Fruit fly (Drosophila melanogaster): ENCODE data around the gene CG2794.
A peak's percentile ranks its signal among the peaks of the same experiment; 100 is the strongest.

The CG2794 gene

DNA sequence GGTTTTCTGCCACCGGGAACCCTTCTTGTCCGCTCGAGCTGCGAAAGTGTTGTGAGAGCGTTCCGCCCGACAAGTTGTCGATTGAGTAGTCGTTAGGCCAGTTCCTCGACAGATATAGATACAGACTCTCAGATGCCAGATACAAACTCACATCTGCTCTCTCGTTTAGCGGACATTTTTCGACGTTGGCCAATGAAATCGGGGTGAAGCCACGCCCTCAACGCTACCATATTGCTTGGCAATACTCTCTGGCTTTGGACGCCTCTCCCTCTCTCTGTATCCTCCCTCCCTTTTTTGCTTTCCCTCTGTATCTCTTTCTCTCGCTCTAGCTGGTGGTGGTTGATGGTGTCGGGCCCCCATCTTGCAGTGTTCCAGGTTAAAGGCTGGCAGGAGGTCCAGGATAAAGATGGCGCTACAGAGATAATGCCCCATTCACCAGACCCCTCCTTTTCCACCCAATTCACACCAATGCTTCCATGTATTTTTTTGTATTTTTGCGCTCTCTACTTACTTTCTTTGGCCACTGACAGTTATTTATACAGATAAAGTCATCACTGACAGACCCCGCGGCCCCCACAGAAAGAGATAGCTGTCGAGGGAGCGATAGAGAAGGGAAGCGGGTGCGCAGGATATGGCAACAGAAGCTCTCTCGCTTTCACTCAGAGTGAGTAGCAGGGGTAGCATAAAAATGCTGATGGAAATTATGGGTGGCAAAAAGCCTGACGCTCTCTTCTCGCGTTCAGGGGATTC is 30.8 kb downstream of the CG2794 start, which contains the start of gene Gsc:
Gene Gsc, minus strand, starts transcription at position 51 of the 750 bp plus-strand sequence.
- peak; percentile 87 for TF ChIP-seq Dif (GFP tag; optimal IDR thresholded peaks at IDR 0.05; ENCODE audit: partially characterized antibody)
- peak; percentile 66 to 85 for TF ChIP-seq dl (GFP tag; optimal IDR thresholded peaks at IDR 0.05; ENCODE audit: insufficient read depth in 1 of 2, partially characterized antibody in 2 of 2)
- no peak for TF ChIP-seq ey (GFP tag; optimal IDR thresholded peaks at IDR 0.05)
- no peak for TF ChIP-seq Jra (GFP tag; optimal IDR thresholded peaks at IDR 0.05)
- TF ChIP-seq HLH106 (tag; optimal IDR thresholded peaks at IDR 0.05): no peak
- no peak for TF ChIP-seq br (GFP tag; optimal IDR thresholded peaks at IDR 0.05)
- no peak for TF ChIP-seq woc (GFP tag; optimal IDR thresholded peaks at IDR 0.05)
- no peak for TF ChIP-seq CrebA (GFP tag; optimal IDR thresholded peaks at IDR 0.05; ENCODE audit: borderline replicate concordance)
- TF ChIP-seq rgr (GFP tag; optimal IDR thresholded peaks at IDR 0.05): no peak
- TF ChIP-seq Hr83 (GFP tag; optimal IDR thresholded peaks at IDR 0.05; ENCODE audit: poor library complexity, severe bottlenecking): no peak
- TF ChIP-seq usp (GFP tag; optimal IDR thresholded peaks at IDR 0.05): no peak
- TF ChIP-seq dsf (GFP tag; optimal IDR thresholded peaks at IDR 0.05; ENCODE audit: borderline replicate concordance): no peak
- no peak for TF ChIP-seq N (GFP tag; optimal IDR thresholded peaks at IDR 0.05)
- no peak for TF ChIP-seq foxo (GFP tag; optimal IDR thresholded peaks at IDR 0.05)
- TF ChIP-seq psq (GFP tag; optimal IDR thresholded peaks at IDR 0.05): no peak

DNA sequence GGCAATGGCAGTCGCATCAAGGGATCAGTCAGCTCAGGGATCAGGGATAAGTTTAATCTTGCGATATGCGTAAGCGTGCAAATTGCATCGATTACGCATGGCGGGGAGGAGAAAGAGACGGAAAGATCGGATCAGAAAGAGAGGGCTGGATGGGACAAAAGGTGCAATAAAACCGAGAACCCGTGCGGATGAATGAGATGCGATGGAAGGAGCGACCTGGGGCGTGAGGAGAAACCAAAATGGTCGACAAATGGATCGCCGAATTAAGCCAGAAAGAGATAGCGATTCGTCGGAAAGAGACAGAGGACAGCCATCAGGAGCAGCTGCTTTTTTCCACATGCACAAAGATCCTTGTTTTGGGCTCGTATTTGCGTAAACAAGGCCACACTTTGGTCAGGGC is 33.8 kb downstream of the CG2794 start:
- TF ChIP-seq jim (GFP tag; optimal IDR thresholded peaks at IDR 0.05) (peak; percentile 12), Rel (GFP tag; optimal IDR thresholded peaks at IDR 0.05) (no peak), Rel (tag; optimal IDR thresholded peaks at IDR 0.05) (no peak)

DNA sequence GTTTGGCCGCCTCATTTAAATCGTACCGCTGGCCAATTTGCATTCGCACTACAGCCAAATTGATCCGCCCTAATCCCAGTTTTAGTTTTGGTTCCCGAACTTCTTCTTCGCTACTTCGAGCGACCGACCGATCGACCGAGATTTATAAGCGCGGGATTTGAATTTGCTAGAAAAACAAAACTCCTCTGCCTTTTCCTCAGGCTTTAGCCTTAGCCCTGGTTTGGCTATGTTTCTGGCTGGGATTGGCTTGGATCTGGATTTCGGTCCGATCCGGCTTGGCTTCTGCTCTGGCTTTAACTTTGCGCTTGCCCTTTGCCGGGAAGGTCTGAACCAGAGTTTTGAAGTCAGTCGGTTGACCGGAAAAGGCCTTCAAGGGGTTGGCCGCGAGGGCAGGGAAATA is 37.9 kb downstream of the CG2794 start:
- TF ChIP-seq Hr83 (GFP tag; optimal IDR thresholded peaks at IDR 0.05; ENCODE audit: poor library complexity, severe bottlenecking) (no peak), CG32264 (GFP tag; optimal IDR thresholded peaks at IDR 0.05) (no peak), h (GFP tag; optimal IDR thresholded peaks at IDR 0.05) (no peak), CrebA (GFP tag; optimal IDR thresholded peaks at IDR 0.05; ENCODE audit: borderline replicate concordance) (no peak), brk (GFP tag; optimal IDR thresholded peaks at IDR 0.05) (no peak), br (GFP tag; optimal IDR thresholded peaks at IDR 0.05) (no peak)

DNA sequence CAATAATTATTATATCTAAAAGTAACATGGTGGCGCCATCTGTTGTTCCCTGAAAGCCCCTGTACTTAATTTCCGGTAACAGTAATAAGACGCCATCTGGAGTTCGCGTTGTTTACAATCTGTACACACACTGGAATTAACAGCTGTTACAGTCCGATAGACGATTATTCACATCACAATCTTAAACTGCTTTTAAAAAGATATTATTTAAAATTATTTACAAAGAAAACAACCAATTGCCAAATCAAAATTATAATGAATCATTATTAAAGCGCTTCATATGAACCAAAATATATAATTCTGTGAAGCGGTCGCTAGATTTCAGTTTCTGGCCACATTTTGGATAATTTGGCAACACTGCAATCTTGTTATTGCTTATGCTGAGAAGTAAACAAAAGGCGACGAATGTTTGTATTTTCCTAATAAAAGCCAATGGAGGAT is 38.5 kb downstream of the CG2794 start, which contains the start of gene CG13689:
Gene CG13689, plus strand, starts transcription at position 375 of the 441 bp plus-strand sequence.
- TF ChIP-seq CG32264 (GFP tag; optimal IDR thresholded peaks at IDR 0.05): no peak
- TF ChIP-seq N (GFP tag; optimal IDR thresholded peaks at IDR 0.05): no peak
- peak; percentile 54 for TF ChIP-seq HLH106 (tag; optimal IDR thresholded peaks at IDR 0.05)
- TF ChIP-seq Rel (GFP tag; optimal IDR thresholded peaks at IDR 0.05): no peak
- TF ChIP-seq Rel (tag; optimal IDR thresholded peaks at IDR 0.05): no peak
- TF ChIP-seq dmrt93B (GFP tag; optimal IDR thresholded peaks at IDR 0.05): peak; percentile 25
- TF ChIP-seq br (GFP tag; optimal IDR thresholded peaks at IDR 0.05): peak; percentile 6
- no peak for TF ChIP-seq Abd-B (GFP tag; optimal IDR thresholded peaks at IDR 0.05)
- TF ChIP-seq tai (GFP tag; optimal IDR thresholded peaks at IDR 0.05): peak; percentile 76
- TF ChIP-seq brk (GFP tag; optimal IDR thresholded peaks at IDR 0.05): peak; percentile 77
- no peak for TF ChIP-seq lola (GFP tag; optimal IDR thresholded peaks at IDR 0.05)
- no peak for TF ChIP-seq woc (GFP tag; optimal IDR thresholded peaks at IDR 0.05)
- no peak for TF ChIP-seq pan (optimal IDR thresholded peaks at IDR 0.05)
- peak; percentile 17 for TF ChIP-seq CG9705 (GFP tag; optimal IDR thresholded peaks at IDR 0.05)
- no peak for TF ChIP-seq Sp1 (GFP tag; optimal IDR thresholded peaks at IDR 0.05)
- TF ChIP-seq Hr83 (GFP tag; optimal IDR thresholded peaks at IDR 0.05; ENCODE audit: poor library complexity, severe bottlenecking): peak; percentile 15
- no peak for TF ChIP-seq dl (GFP tag; optimal IDR thresholded peaks at IDR 0.05; ENCODE audit: insufficient read depth in 1 of 2, partially characterized antibody in 2 of 2)
- TF ChIP-seq GATAd (GFP tag; optimal IDR thresholded peaks at IDR 0.05): peak; percentile 27
- peak; percentile 33 for TF ChIP-seq h (GFP tag; optimal IDR thresholded peaks at IDR 0.05)
- TF ChIP-seq usp (GFP tag; optimal IDR thresholded peaks at IDR 0.05): no peak
- peak; percentile 68 for TF ChIP-seq Hnf4 (GFP tag; optimal IDR thresholded peaks at IDR 0.05)
- TF ChIP-seq Hr78 (GFP tag; optimal IDR thresholded peaks at IDR 0.05): no peak
- TF ChIP-seq OdsH (GFP tag; optimal IDR thresholded peaks at IDR 0.05): peak; percentile 51
- TF ChIP-seq Vsx2 (GFP tag; optimal IDR thresholded peaks at IDR 0.05; ENCODE audit: partially characterized antibody): no peak
- TF ChIP-seq psq (GFP tag; optimal IDR thresholded peaks at IDR 0.05): peak; percentile 34
- TF ChIP-seq Dif (GFP tag; optimal IDR thresholded peaks at IDR 0.05; ENCODE audit: partially characterized antibody): no peak
- TF ChIP-seq jim (GFP tag; optimal IDR thresholded peaks at IDR 0.05): no peak
- TF ChIP-seq ey (GFP tag; optimal IDR thresholded peaks at IDR 0.05): peak; percentile 12
- TF ChIP-seq Jra (GFP tag; optimal IDR thresholded peaks at IDR 0.05): peak; percentile 38
- TF ChIP-seq Mio (GFP tag; optimal IDR thresholded peaks at IDR 0.05): no peak
- TF ChIP-seq Myc (optimal IDR thresholded peaks at IDR 0.05): no peak
- TF ChIP-seq rgr (GFP tag; optimal IDR thresholded peaks at IDR 0.05): peak; percentile 53
- no peak for TF ChIP-seq sage (GFP tag; optimal IDR thresholded peaks at IDR 0.05)
- peak; percentile 38 for TF ChIP-seq dsf (GFP tag; optimal IDR thresholded peaks at IDR 0.05; ENCODE audit: borderline replicate concordance)
- peak; percentile 45 for TF ChIP-seq fru (GFP tag; optimal IDR thresholded peaks at IDR 0.05)
- TF ChIP-seq Dfd (GFP tag; optimal IDR thresholded peaks at IDR 0.05): no peak
- TF ChIP-seq CrebA (GFP tag; optimal IDR thresholded peaks at IDR 0.05; ENCODE audit: borderline replicate concordance): no peak
- TF ChIP-seq sv (GFP tag; optimal IDR thresholded peaks at IDR 0.05): peak; percentile 42
- peak in 1 of 2 experiments; percentile 59 for TF ChIP-seq foxo (GFP tag; optimal IDR thresholded peaks at IDR 0.05)
